Worm (Caenorhabditis elegans) whole organism, young adult: ENCODE measurements around the gene nhr-201.

Experiments
- B0261.1 ChIP-seq: sonication (generic microtip); optimal IDR thresholded peaks from 2 replicates; lab custom pipeline; 2016; ENCODE audit warnings: mild to moderate bottlenecking, missing genetic modification characterization, moderate library complexity, missing compliant biosample characterization
- B0336.3 ChIP-seq: fragments of 200-800 bp; sonication (Bioruptor generic); IDR thresholded peaks from 2 replicates; pipeline ENCODE4 v1.3.6; 2022; ENCODE audit warnings: missing genetic modification characterization, missing compliant biosample characterization
- F23B12.7 ChIP-seq: sonication (generic microtip); optimal IDR thresholded peaks from 2 replicates; lab custom pipeline; 2017; ENCODE audit warnings: missing genetic modification characterization, mild to moderate bottlenecking, missing compliant biosample characterization, antibody characterized with exemption, moderate library complexity; ENCODE audit not compliant: insufficient read depth
- F39B2.1 ChIP-seq: fragments of 200-800 bp; sonication (Bioruptor generic); IDR thresholded peaks from 2 replicates; pipeline ENCODE4 v1.3.6; 2022; ENCODE audit warnings: missing genetic modification reagents, missing genetic modification characterization, missing compliant biosample characterization
- F52B5.7 ChIP-seq: sonication (generic microtip); optimal IDR thresholded peaks from 2 replicates; lab custom pipeline; 2016; ENCODE audit warnings: mild to moderate bottlenecking, missing genetic modification characterization, missing compliant biosample characterization
- F57C9.4 ChIP-seq: sonication (generic microtip); optimal IDR thresholded peaks from 2 replicates; lab custom pipeline; 2017; ENCODE audit warnings: mild to moderate bottlenecking, missing genetic modification characterization, missing compliant biosample characterization
- K11D2.4 ChIP-seq: fragments of 200-800 bp; sonication (Bioruptor generic); IDR thresholded peaks from 2 replicates; pipeline ENCODE4 v1.3.6; 2022; ENCODE audit warnings: missing genetic modification reagents, missing genetic modification characterization, missing compliant biosample characterization
- Y53F4B.3 ChIP-seq: fragments of 200-800 bp; sonication (Bioruptor generic); IDR thresholded peaks from 2 replicates; pipeline ENCODE4 v1.3.6; 2022; ENCODE audit warnings: missing genetic modification reagents, missing genetic modification characterization, missing compliant biosample characterization
- Y95B8A.8 ChIP-seq: fragments of 200-800 bp; sonication (Bioruptor generic); IDR thresholded peaks from 2 replicates; pipeline ENCODE4 v1.3.6; 2022; ENCODE audit warnings: missing genetic modification reagents, missing genetic modification characterization, missing compliant biosample characterization
- attf-6 ChIP-seq: fragments of 200-800 bp; sonication (Bioruptor generic); IDR thresholded peaks from 2 replicates; pipeline ENCODE4 v1.3.6; 2022; ENCODE audit warnings: missing genetic modification reagents, missing genetic modification characterization, missing compliant biosample characterization
- bed-1 ChIP-seq: fragments of 200-800 bp; sonication (Bioruptor generic); IDR thresholded peaks from 2 replicates; pipeline ENCODE4 v1.3.6; 2022; ENCODE audit warnings: missing genetic modification reagents, missing genetic modification characterization, missing compliant biosample characterization
- bed-2 ChIP-seq: fragments of 200-800 bp; sonication (Bioruptor generic); IDR thresholded peaks from 2 replicates; pipeline ENCODE4 v1.3.6; 2022; ENCODE audit warnings: missing genetic modification reagents, missing genetic modification characterization, missing compliant biosample characterization
- ceh-79 ChIP-seq: sonication (generic microtip); optimal IDR thresholded peaks from 2 replicates; lab custom pipeline; 2017; ENCODE audit warnings: mild to moderate bottlenecking, missing genetic modification characterization, missing compliant biosample characterization
- dpl-1 ChIP-seq: fragments of 150-350 bp; optimal IDR thresholded peaks from 2 replicates; lab custom pipeline; 2014; ENCODE audit warnings: missing biosample characterization, missing genetic modification reagents, missing genetic modification characterization
- egl-44 ChIP-seq: fragments of 200-800 bp; sonication (Bioruptor generic); IDR thresholded peaks from 2 replicates; pipeline ENCODE4 v1.3.6; 2022; ENCODE audit warnings: missing genetic modification reagents, missing genetic modification characterization, missing compliant biosample characterization
- ets-4 ChIP-seq: fragments of 200-800 bp; sonication (Bioruptor generic); optimal IDR thresholded peaks from 2 replicates; lab custom pipeline; 2018; ENCODE audit warnings: mild to moderate bottlenecking, missing genetic modification characterization, missing compliant biosample characterization
- hlh-12 ChIP-seq: sonication (generic microtip); optimal IDR thresholded peaks from 2 replicates; lab custom pipeline; 2016; ENCODE audit warnings: missing genetic modification characterization, missing compliant biosample characterization
- hlh-26 ChIP-seq: fragments of 200-800 bp; sonication (Bioruptor generic); conservative IDR thresholded peaks from 2 replicates; pipeline ENCODE4 v1.3.6; 2022; ENCODE audit warnings: missing genetic modification reagents, missing genetic modification characterization, missing compliant biosample characterization
- hmg-20 ChIP-seq: fragments of 200-800 bp; sonication (Bioruptor generic); IDR thresholded peaks from 2 replicates; pipeline ENCODE4 v1.3.6; 2022; ENCODE audit warnings: missing genetic modification reagents, missing genetic modification characterization, missing compliant biosample characterization
- let-607 ChIP-seq, 2 experiments: fragments of 200-800 bp in 1 of 2; sonication (Bioruptor generic) in 1 of 2; sonication (generic microtip) in 1 of 2; optimal IDR thresholded peaks; 2 replicates each; lab custom pipeline; 2016 to 2018; ENCODE audit warnings: mild to moderate bottlenecking in 2 of 2, missing compliant biosample characterization in 2 of 2, missing genetic modification characterization in 2 of 2, moderate library complexity in 2 of 2, missing genotype in 1 of 2
- lin-26 ChIP-seq: fragments of 200-800 bp; sonication (Bioruptor generic); IDR thresholded peaks from 2 replicates; pipeline ENCODE4 v1.3.6; 2022; ENCODE audit warnings: missing genetic modification reagents, missing genetic modification characterization, missing compliant biosample characterization
- lin-35 ChIP-seq, 3 experiments: fragments of 150-350 bp in 2 of 3; sonication (generic microtip) in 1 of 3; optimal IDR thresholded peaks; 2 replicates each; lab custom pipeline; 2014 to 2018; ENCODE audit warnings: missing biosample characterization in 3 of 3, missing genetic modification characterization in 3 of 3, missing genetic modification reagents in 3 of 3
- lsl-1 ChIP-seq: fragments of 200-800 bp; sonication (Bioruptor generic); optimal IDR thresholded peaks from 2 replicates; lab custom pipeline; 2018; ENCODE audit warnings: mild to moderate bottlenecking, missing genetic modification characterization, moderate library complexity, missing compliant biosample characterization
- madf-3 ChIP-seq: fragments of 200-800 bp; sonication (Bioruptor generic); IDR thresholded peaks from 2 replicates; pipeline ENCODE4 v1.3.6; 2022; ENCODE audit warnings: missing genetic modification reagents, missing genetic modification characterization, missing compliant biosample characterization
- madf-8 ChIP-seq: fragments of 200-800 bp; sonication (Bioruptor generic); conservative IDR thresholded peaks from 2 replicates; pipeline ENCODE4 v1.3.6; 2022; ENCODE audit warnings: missing genetic modification reagents, missing genetic modification characterization, missing compliant biosample characterization
- nfya-2 ChIP-seq: fragments of 200-800 bp; sonication (Bioruptor generic); IDR thresholded peaks from 2 replicates; pipeline ENCODE4 v1.3.6; 2022; ENCODE audit warnings: missing genetic modification reagents, missing genetic modification characterization, missing compliant biosample characterization
- nhr-120 ChIP-seq: fragments of 200-800 bp; sonication (Bioruptor generic); IDR thresholded peaks from 2 replicates; pipeline ENCODE4 v1.3.6; 2022; ENCODE audit warnings: missing genetic modification characterization, missing compliant biosample characterization
- nhr-179 ChIP-seq: sonication (generic microtip); optimal IDR thresholded peaks from 2 replicates; lab custom pipeline; 2016; ENCODE audit warnings: mild to moderate bottlenecking, missing genetic modification characterization, missing compliant biosample characterization
- nhr-90 ChIP-seq: sonication (generic microtip); optimal IDR thresholded peaks from 2 replicates; lab custom pipeline; 2016; ENCODE audit warnings: missing genotype, mild to moderate bottlenecking, missing genetic modification characterization, missing compliant biosample characterization
- pbrm-1 ChIP-seq: fragments of 200-800 bp; sonication (Bioruptor generic); IDR thresholded peaks from 2 replicates; pipeline ENCODE4 v1.3.6; 2022; ENCODE audit warnings: missing genetic modification reagents, missing genetic modification characterization, missing compliant biosample characterization
- pha-4 ChIP-seq: fragments of 150-350 bp; sonication (generic microtip); optimal IDR thresholded peaks from 2 replicates; lab custom pipeline; 2014; ENCODE audit warnings: missing biosample characterization, missing genetic modification reagents, missing genetic modification characterization
- rec-8 ChIP-seq, 2 experiments: sonication (generic microtip); optimal IDR thresholded peaks; 2 replicates each; lab custom pipeline; 2016; ENCODE audit warnings: mild to moderate bottlenecking in 2 of 2, missing genetic modification characterization in 2 of 2, missing genetic modification reagents in 2 of 2, missing genotype in 2 of 2, missing biosample characterization in 1 of 2, missing compliant biosample characterization in 1 of 2, moderate library complexity in 1 of 2
- repo-1 ChIP-seq: sonication (generic microtip); optimal IDR thresholded peaks from 2 replicates; lab custom pipeline; 2017; ENCODE audit warnings: mild to moderate bottlenecking, missing genetic modification characterization, missing compliant biosample characterization
- sea-2 ChIP-seq: fragments of 200-800 bp; sonication (Bioruptor generic); IDR thresholded peaks from 2 replicates; pipeline ENCODE4 v1.3.6; 2022; ENCODE audit warnings: missing genetic modification characterization, missing compliant biosample characterization
- snpc-1.3 ChIP-seq: sonication (generic microtip); optimal IDR thresholded peaks from 2 replicates; lab custom pipeline; 2017; ENCODE audit warnings: missing genetic modification characterization, mild to moderate bottlenecking, missing compliant biosample characterization, antibody characterized with exemption, moderate library complexity, missing genotype, missing genetic modification reagents; ENCODE audit not compliant: insufficient read depth
- snpc-3.4 ChIP-seq: sonication (generic microtip); optimal IDR thresholded peaks from 2 replicates; lab custom pipeline; 2017; ENCODE audit warnings: missing genetic modification characterization, mild to moderate bottlenecking, missing compliant biosample characterization, antibody characterized with exemption, moderate library complexity, missing genotype, missing genetic modification reagents
- zfh-2 ChIP-seq: fragments of 200-800 bp; sonication (Bioruptor generic); conservative IDR thresholded peaks from 2 replicates; pipeline ENCODE4 v1.3.6; 2022; ENCODE audit warnings: missing genetic modification reagents, missing genetic modification characterization, missing compliant biosample characterization
- zim-3 ChIP-seq: sonication (generic microtip); optimal IDR thresholded peaks from 2 replicates; lab custom pipeline; 2017; ENCODE audit warnings: mild to moderate bottlenecking, missing genetic modification characterization, moderate library complexity, missing compliant biosample characterization

nhr-201 gene

ce11 chrV:428844-429243 lies 35.8 kb upstream of the nhr-201 start, which contains the start of gene B0554.4:
TSS of gene B0554.4 (plus strand) at chrV:429144.
- TF ChIP-seq snpc-3.4 (tag; lab: Kevin White, UChicago) (no peak), lin-35 (GFP tag; optimal IDR thresholded peaks at IDR 0.05; lab: Kevin White, UChicago) (no peak), nhr-120 (GFP tag; lab: Robert Waterston, UW) (no peak), K11D2.4 (GFP tag; lab: Robert Waterston, UW) (no peak), madf-8 (GFP tag; lab: Robert Waterston, UW) (no peak), pha-4 (tag; lab: Kevin White, UChicago) (no peak), nhr-179 (no peak), bed-1 (GFP tag; lab: Robert Waterston, UW) (no peak), attf-6 (no peak), B0336.3 (no peak), bed-2 (no peak), hlh-26 (no peak), dpl-1 (GFP tag; lab: Kevin White, UChicago) (no peak), nfya-2 (GFP tag; lab: Robert Waterston, UW) (no peak), hlh-12 (tag; lab: Kevin White, UChicago) (no peak), Y53F4B.3 (GFP tag; lab: Robert Waterston, UW) (no peak), nhr-90 (tag; lab: Kevin White, UChicago) (no peak), egl-44 (GFP tag; lab: Robert Waterston, UW) (no peak), snpc-1.3 (tag; lab: Kevin White, UChicago) (no peak), F57C9.4 (tag; lab: Kevin White, UChicago) (no peak)
- TF ChIP-seq, all 124 proteins: peak for 0

- TF ChIP-seq let-607 (tag; optimal IDR thresholded peaks at IDR 0.05; lab: Kevin White, UChicago): no peak
- no peak for TF ChIP-seq B0261.1 (tag; lab: Kevin White, UChicago)
- no peak for TF ChIP-seq ets-4
- no peak for TF ChIP-seq dpl-1 (GFP tag; lab: Kevin White, UChicago)
Observed at ce11 chrV:432991-433390, 31.6 kb upstream of the nhr-201 start.

ce11 chrV:433898-434297 lies 30.7 kb upstream of the nhr-201 start, which contains the start of gene B0554.2:
TSS of gene B0554.2 (plus strand) at chrV:434198.
- TF ChIP-seq snpc-1.3 (tag; lab: Kevin White, UChicago) (no peak), Y95B8A.8 (GFP tag; lab: Robert Waterston, UW) (no peak), F39B2.1 (GFP tag; lab: Robert Waterston, UW) (no peak), F52B5.7 (tag; lab: Kevin White, UChicago) (no peak), lsl-1 (GFP tag; lab: Kevin White, UChicago) (no peak), F23B12.7 (tag; lab: Kevin White, UChicago) (no peak), hmg-20 (no peak), repo-1 (tag; lab: Kevin White, UChicago) (no peak), madf-3 (no peak), madf-8 (GFP tag; lab: Robert Waterston, UW) (no peak), ceh-79 (tag; lab: Kevin White, UChicago) (no peak), pbrm-1 (GFP tag; lab: Robert Waterston, UW) (no peak), sea-2 (GFP tag; lab: Robert Waterston, UW) (no peak)

- TF ChIP-seq zim-3 (tag; lab: Kevin White, UChicago) (no peak), nhr-120 (GFP tag; lab: Robert Waterston, UW) (no peak), rec-8 (tag; optimal IDR thresholded peaks at IDR 0.05; lab: Kevin White, UChicago) (no peak), K11D2.4 (GFP tag; lab: Robert Waterston, UW) (no peak), zfh-2 (no peak), lin-26 (GFP tag; lab: Robert Waterston, UW) (no peak)
Observed at ce11 chrV:438094-438493, 26.5 kb upstream of the nhr-201 start, which contains the start of gene B0554.1. TSS of gene B0554.1 (plus strand) at chrV:438394.
